Worm (Caenorhabditis elegans) whole organism, L4 larva: ENCODE measurements around the gene egl-36.

ENCODE experiments used
- F44E2.7 ChIP-seq: fragments of 200-800 bp; sonication (Bioruptor generic); IDR thresholded peaks from 2 replicates; pipeline ENCODE4 v2.1.2; 2022; ENCODE audit warnings: missing genetic modification characterization, missing compliant biosample characterization
- T20F7.1 ChIP-seq: fragments of 200-800 bp; sonication (Bioruptor generic); optimal IDR thresholded peaks from 2 replicates; lab custom pipeline; 2018; ENCODE audit warnings: mild to moderate bottlenecking, missing genetic modification characterization, missing compliant biosample characterization
- T26A8.4 ChIP-seq: fragments of 200-800 bp; sonication (Bioruptor generic); IDR thresholded peaks from 2 replicates; pipeline ENCODE4 v1.3.6; 2022; ENCODE audit warnings: missing genetic modification characterization, missing compliant biosample characterization
- Y105C5A.15 ChIP-seq: fragments of 200-800 bp; sonication (Bioruptor generic); IDR thresholded peaks from 2 replicates; pipeline ENCODE4 v1.3.6; 2022; ENCODE audit warnings: missing genetic modification characterization, missing compliant biosample characterization
- Y48G9A.11 ChIP-seq: fragments of 200-800 bp; sonication (Bioruptor generic); IDR thresholded peaks from 2 replicates; pipeline ENCODE4 v1.3.6; 2022; ENCODE audit warnings: missing genetic modification reagents, missing genetic modification characterization, missing compliant biosample characterization
- Y5F2A.4 ChIP-seq: fragments of 200-800 bp; sonication (Bioruptor generic); optimal IDR thresholded peaks from 2 replicates; lab custom pipeline; 2018; ENCODE audit warnings: mild to moderate bottlenecking, missing genetic modification characterization, missing compliant biosample characterization
- Y75B8A.6 ChIP-seq: fragments of 200-800 bp; sonication (Bioruptor generic); IDR thresholded peaks from 2 replicates; pipeline ENCODE4 v1.3.6; 2022; ENCODE audit warnings: missing genetic modification reagents, missing genetic modification characterization, missing compliant biosample characterization
- ama-1 ChIP-seq: fragments of 150-350 bp; optimal IDR thresholded peaks from 2 replicates; lab custom pipeline; 2014; ENCODE audit warnings: inconsistent platforms, mixed read lengths
- ceh-32 ChIP-seq: sonication (generic microtip); optimal IDR thresholded peaks from 2 replicates; lab custom pipeline; 2016; ENCODE audit warnings: mild to moderate bottlenecking, missing genetic modification characterization, missing compliant biosample characterization; ENCODE audit not compliant: poor library complexity
- daf-16 ChIP-seq, 3 experiments: sonication (generic microtip); optimal IDR thresholded peaks; 2 replicates each; lab custom pipeline; 2016 to 2017; ENCODE audit warnings: missing genetic modification characterization in 3 of 3, missing genetic modification reagents in 3 of 3, mild to moderate bottlenecking in 2 of 3, missing compliant biosample characterization in 2 of 3, missing biosample characterization in 1 of 3, moderate library complexity in 1 of 3
- daf-19 ChIP-seq: fragments of 200-800 bp; sonication (Bioruptor generic); conservative IDR thresholded peaks from 2 replicates; pipeline ENCODE4 v1.3.6; 2022; ENCODE audit warnings: missing genetic modification characterization, missing compliant biosample characterization
- daf-8 ChIP-seq: fragments of 200-800 bp; sonication (Bioruptor generic); IDR thresholded peaks from 2 replicates; pipeline ENCODE4 v1.3.6; 2022; ENCODE audit warnings: missing genetic modification characterization, missing compliant biosample characterization
- dmd-6 ChIP-seq: fragments of 200-800 bp; sonication (Bioruptor generic); IDR thresholded peaks from 2 replicates; pipeline ENCODE4 v1.3.6; 2022; ENCODE audit warnings: missing genetic modification reagents, missing genetic modification characterization, missing compliant biosample characterization
- duxl-1 ChIP-seq: sonication (generic microtip); optimal IDR thresholded peaks from 2 replicates; lab custom pipeline; 2016; ENCODE audit warnings: mild to moderate bottlenecking, missing genetic modification characterization, moderate library complexity, missing compliant biosample characterization; ENCODE audit not compliant: poor library complexity
- dve-1 ChIP-seq: sonication (generic microtip); optimal IDR thresholded peaks from 2 replicates; lab custom pipeline; 2017; ENCODE audit warnings: antibody characterized with exemption, mild to moderate bottlenecking, missing genetic modification characterization, missing compliant biosample characterization; ENCODE audit not compliant: insufficient read depth
- egl-43 ChIP-seq: fragments of 200-800 bp; sonication (Bioruptor generic); IDR thresholded peaks from 2 replicates; pipeline ENCODE4 v1.3.6; 2022; ENCODE audit warnings: missing genetic modification reagents, missing genetic modification characterization, missing compliant biosample characterization
- hif-1 ChIP-seq, 2 experiments: sonication (generic microtip); optimal IDR thresholded peaks; 2 replicates each; lab custom pipeline; 2016 to 2017; ENCODE audit warnings: missing compliant biosample characterization in 2 of 2, missing genetic modification characterization in 2 of 2, missing genetic modification reagents in 2 of 2, missing genotype in 2 of 2, mild to moderate bottlenecking in 1 of 2
- hlh-11 ChIP-seq: fragments of 200-800 bp; sonication (Bioruptor generic); optimal IDR thresholded peaks from 2 replicates; lab custom pipeline; 2018; ENCODE audit warnings: mild to moderate bottlenecking, missing genetic modification characterization, missing compliant biosample characterization
- hlh-30 ChIP-seq: sonication (generic microtip); optimal IDR thresholded peaks from 2 replicates; lab custom pipeline; 2017; ENCODE audit warnings: antibody characterized with exemption, mild to moderate bottlenecking, missing genetic modification characterization, missing compliant biosample characterization; ENCODE audit not compliant: insufficient read depth
- hmg-1.1 ChIP-seq: fragments of 200-800 bp; sonication (Bioruptor generic); IDR thresholded peaks from 2 replicates; pipeline ENCODE4 v1.3.6; 2022; ENCODE audit warnings: missing genetic modification reagents, missing genetic modification characterization, missing compliant biosample characterization
- lin-13 ChIP-seq: fragments of 150-350 bp; optimal IDR thresholded peaks from 2 replicates; lab custom pipeline; 2014; ENCODE audit warnings: missing biosample characterization, missing genetic modification reagents, missing genetic modification characterization
- lin-29 ChIP-seq: fragments of 200-800 bp; sonication (Bioruptor generic); IDR thresholded peaks from 2 replicates; pipeline ENCODE4 v1.3.6; 2022; ENCODE audit warnings: missing genetic modification reagents, missing genetic modification characterization, missing compliant biosample characterization
- lin-38 ChIP-seq: fragments of 200-800 bp; sonication (Bioruptor generic); IDR thresholded peaks from 2 replicates; pipeline ENCODE4 v1.3.6; 2022; ENCODE audit warnings: missing genetic modification reagents, missing genetic modification characterization, missing compliant biosample characterization
- lir-3 ChIP-seq: sonication (generic microtip); optimal IDR thresholded peaks from 2 replicates; lab custom pipeline; 2016; ENCODE audit warnings: mild to moderate bottlenecking, missing genetic modification characterization, missing compliant biosample characterization
- lsy-2 ChIP-seq, 2 experiments: fragments of 150-350 bp in 1 of 2; sonication (generic microtip) in 1 of 2; optimal IDR thresholded peaks; 2 replicates each; lab custom pipeline; 2014 to 2017; ENCODE audit warnings: missing biosample characterization in 2 of 2, missing genetic modification characterization in 2 of 2
- mdl-1 ChIP-seq, 2 experiments: fragments of 150-350 bp in 1 of 2; sonication (generic microtip) in 1 of 2; optimal IDR thresholded peaks; 2 replicates each; lab custom pipeline; 2014 to 2017; ENCODE audit warnings: missing biosample characterization in 2 of 2, missing genetic modification characterization in 2 of 2
- mdt-29 ChIP-seq: fragments of 200-800 bp; sonication (Bioruptor generic); IDR thresholded peaks from 2 replicates; pipeline ENCODE4 v1.3.6; 2022; ENCODE audit warnings: missing genetic modification reagents, missing genetic modification characterization, missing compliant biosample characterization
- mep-1 ChIP-seq: fragments of 150-350 bp; sonication (generic microtip); optimal IDR thresholded peaks from 3 replicates; lab custom pipeline; 2014; ENCODE audit warnings: missing biosample characterization, missing genetic modification characterization
- mxl-2 ChIP-seq: fragments of 200-800 bp; sonication (Bioruptor generic); conservative IDR thresholded peaks from 2 replicates; pipeline ENCODE4 v1.3.6; 2022; ENCODE audit warnings: missing genetic modification reagents, missing genetic modification characterization, missing compliant biosample characterization
- mxl-3 ChIP-seq: fragments of 200-800 bp; sonication (Bioruptor generic); optimal IDR thresholded peaks from 2 replicates; lab custom pipeline; 2018; ENCODE audit warnings: mild to moderate bottlenecking, missing genetic modification characterization, missing compliant biosample characterization
- nhr-10 ChIP-seq: fragments of 150-350 bp; optimal IDR thresholded peaks from 2 replicates; lab custom pipeline; 2014; ENCODE audit warnings: missing biosample characterization, missing genetic modification characterization
- nhr-102 ChIP-seq: sonication (generic microtip); optimal IDR thresholded peaks from 2 replicates; lab custom pipeline; 2016; ENCODE audit warnings: mild to moderate bottlenecking, missing genetic modification characterization, moderate library complexity, missing compliant biosample characterization
- nhr-11 ChIP-seq: fragments of 150-350 bp; optimal IDR thresholded peaks from 2 replicates; lab custom pipeline; 2014; ENCODE audit warnings: missing biosample characterization, missing genetic modification characterization
- nhr-111 ChIP-seq: fragments of 200-800 bp; sonication (Bioruptor generic); optimal IDR thresholded peaks from 2 replicates; lab custom pipeline; 2018; ENCODE audit warnings: mild to moderate bottlenecking, missing genetic modification characterization, missing compliant biosample characterization
- nhr-28 ChIP-seq: fragments of 150-350 bp; optimal IDR thresholded peaks from 2 replicates; lab custom pipeline; 2014; ENCODE audit warnings: missing biosample characterization, missing genetic modification characterization
- nhr-76 ChIP-seq: fragments of 150-350 bp; optimal IDR thresholded peaks from 2 replicates; lab custom pipeline; 2014; ENCODE audit warnings: missing biosample characterization, missing genetic modification characterization
- nhr-77 ChIP-seq: fragments of 150-350 bp; optimal IDR thresholded peaks from 2 replicates; lab custom pipeline; 2014; ENCODE audit warnings: missing biosample characterization, missing genetic modification characterization
- pha-4 ChIP-seq, 2 experiments: fragments of 150-350 bp in 1 of 2; fragments of 200-800 bp in 1 of 2; sonication (Bioruptor generic) in 1 of 2; IDR thresholded peaks in 1 of 2; optimal IDR thresholded peaks in 1 of 2; 2 replicates each; pipeline versions ENCODE4 v1.3.6 to Lab custom; 2014 to 2022; ENCODE audit warnings: missing genetic modification characterization in 2 of 2, missing genetic modification reagents in 2 of 2, missing biosample characterization in 1 of 2, missing compliant biosample characterization in 1 of 2
- php-3 ChIP-seq: fragments of 200-800 bp; sonication (Bioruptor generic); IDR thresholded peaks from 2 replicates; pipeline ENCODE4 v1.3.6; 2022; ENCODE audit warnings: missing genetic modification reagents, missing genetic modification characterization, missing compliant biosample characterization
- pqm-1 ChIP-seq: sonication (generic microtip); optimal IDR thresholded peaks from 2 replicates; lab custom pipeline; 2017; ENCODE audit warnings: missing biosample characterization, missing genetic modification characterization
- saeg-2 ChIP-seq: fragments of 200-800 bp; sonication (Bioruptor generic); IDR thresholded peaks from 2 replicates; pipeline ENCODE4 v1.3.6; 2022; ENCODE audit warnings: missing genetic modification reagents, missing genetic modification characterization, missing compliant biosample characterization
- snpc-4 ChIP-seq: fragments of 150-350 bp; optimal IDR thresholded peaks from 2 replicates; lab custom pipeline; 2014; ENCODE audit warnings: missing biosample characterization, missing genetic modification characterization
- tra-1 ChIP-seq: fragments of 200-800 bp; sonication (Bioruptor generic); IDR thresholded peaks from 2 replicates; pipeline ENCODE4 v1.3.6; 2022; ENCODE audit warnings: missing genetic modification reagents, missing genetic modification characterization, missing compliant biosample characterization
- unc-39 ChIP-seq: sonication (generic microtip); optimal IDR thresholded peaks from 2 replicates; lab custom pipeline; 2017; ENCODE audit warnings: missing biosample characterization, missing genetic modification characterization
- unc-62 ChIP-seq, 3 experiments: fragments of 150-350 bp in 1 of 3; sonication (generic microtip); optimal IDR thresholded peaks in 2 of 3; peaks in 1 of 3; 1 replicate in 1 of 3; 2 replicates in 2 of 3; lab custom pipeline; 2014 to 2017; ENCODE audit warnings: missing biosample characterization in 3 of 3, missing genetic modification characterization in 3 of 3, missing genetic modification reagents in 3 of 3, missing genotype in 1 of 3
- zfp-2 ChIP-seq: sonication (generic microtip); optimal IDR thresholded peaks from 2 replicates; lab custom pipeline; 2016; ENCODE audit warnings: mild to moderate bottlenecking, missing genetic modification characterization, missing compliant biosample characterization
- zfp-3 ChIP-seq: fragments of 200-800 bp; sonication (Bioruptor generic); conservative IDR thresholded peaks from 2 replicates; pipeline ENCODE4 v1.3.6; 2022; ENCODE audit warnings: missing genetic modification reagents, missing genetic modification characterization, missing compliant biosample characterization
- zip-11 ChIP-seq: fragments of 200-800 bp; sonication (Bioruptor generic); IDR thresholded peaks from 2 replicates; pipeline ENCODE4 v1.3.6; 2022; ENCODE audit warnings: missing genetic modification characterization, missing compliant biosample characterization

Gene egl-36

DNA sequence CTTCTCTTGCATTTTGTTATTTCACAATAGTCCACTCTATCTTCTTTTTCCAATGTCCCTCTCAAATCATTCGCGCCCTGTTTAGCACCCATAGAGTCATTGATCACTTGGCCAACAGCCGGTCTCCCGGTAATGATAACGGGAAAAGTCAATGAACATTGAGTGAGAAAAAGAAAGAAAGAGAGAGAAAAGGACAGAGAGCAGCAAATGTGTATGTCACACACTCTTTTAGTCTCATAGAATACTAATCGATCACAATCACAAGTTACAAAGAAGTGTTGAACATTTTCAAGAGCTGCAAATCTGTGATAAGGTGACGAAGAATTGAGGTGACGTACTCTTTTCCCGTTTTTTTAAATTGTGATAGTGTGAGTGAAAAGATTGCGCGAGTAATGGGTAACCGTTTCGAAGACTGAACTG, 38.0 kb downstream of the egl-36 start (continued):
- TF ChIP-seq unc-39 (tag; lab: Kevin White, UChicago) (no peak), hmg-1.1 (GFP tag; lab: Robert Waterston, UW) (peak; percentile 39; the same call in 1 of the 2 replicates), Y5F2A.4 (GFP tag; lab: Kevin White, UChicago) (no peak), pqm-1 (tag; lab: Kevin White, UChicago) (peak; percentile 94), mdt-29 (no peak), php-3 (GFP tag; lab: Robert Waterston, UW) (peak; percentile 53), unc-62 (GFP tag; optimal IDR thresholded peaks at IDR 0.05 in 1 of 2; lab: Kevin White, UChicago) (peak in 1 of 2 experiments; percentile 99), unc-62 (tag; optimal IDR thresholded peaks at IDR 0.05; lab: Kevin White, UChicago) (no peak), nhr-11 (tag; lab: Kevin White, UChicago) (peak; percentile 74), duxl-1 (tag; lab: Kevin White, UChicago) (no peak), hlh-11 (tag; lab: Kevin White, UChicago) (peak; percentile 97), Y48G9A.11 (GFP tag; lab: Robert Waterston, UW) (no peak), hlh-30 (tag; lab: Kevin White, UChicago) (peak; percentile 90), zfp-2 (no peak), nhr-10 (tag; lab: Kevin White, UChicago) (peak; percentile 90), T26A8.4 (GFP tag; lab: Robert Waterston, UW) (peak; percentile 47), lin-13 (GFP tag; lab: Kevin White, UChicago) (peak; percentile 36), nhr-76 (peak; percentile 24), Y105C5A.15 (no peak), zfp-3 (GFP tag; lab: Robert Waterston, UW) (no peak), lir-3 (no peak), saeg-2 (GFP tag; lab: Robert Waterston, UW) (no peak), mdl-1 (tag; optimal IDR thresholded peaks at IDR 0.05; lab: Kevin White, UChicago) (peak in 1 of 2 experiments; percentile 69), F44E2.7 (no peak), ama-1 (peak; percentile 12), tra-1 (peak; percentile 78; the same call in 1 of the 2 replicates), hif-1 (tag; optimal IDR thresholded peaks at IDR 0.05; lab: Kevin White, UChicago) (peak in 1 of 2 experiments; percentile 45), ceh-32 (no peak), lin-29 (GFP tag; lab: Robert Waterston, UW) (no peak), daf-19 (GFP tag; lab: Robert Waterston, UW) (no peak), snpc-4 (no peak), T20F7.1 (GFP tag; lab: Kevin White, UChicago) (peak; percentile 31), zip-11 (GFP tag; lab: Robert Waterston, UW) (no peak), lin-38 (no peak), daf-16 (GFP tag; optimal IDR thresholded peaks at IDR 0.05; lab: Kevin White, UChicago) (peak; percentile 26 to 47), daf-16 (tag; optimal IDR thresholded peaks at IDR 0.05; lab: Kevin White, UChicago) (peak; percentile 88), nhr-102 (tag; lab: Kevin White, UChicago) (peak; percentile 48), Y75B8A.6 (GFP tag; lab: Robert Waterston, UW) (0 out of 2 replicates have a peak, but pooled peaks have one; percentile 6), egl-43 (GFP tag; lab: Robert Waterston, UW) (no peak), mxl-3 (GFP tag; lab: Kevin White, UChicago) (peak; percentile 71), dmd-6 (GFP tag; lab: Robert Waterston, UW) (peak; percentile 90), dve-1 (peak; percentile 94)

DNA sequence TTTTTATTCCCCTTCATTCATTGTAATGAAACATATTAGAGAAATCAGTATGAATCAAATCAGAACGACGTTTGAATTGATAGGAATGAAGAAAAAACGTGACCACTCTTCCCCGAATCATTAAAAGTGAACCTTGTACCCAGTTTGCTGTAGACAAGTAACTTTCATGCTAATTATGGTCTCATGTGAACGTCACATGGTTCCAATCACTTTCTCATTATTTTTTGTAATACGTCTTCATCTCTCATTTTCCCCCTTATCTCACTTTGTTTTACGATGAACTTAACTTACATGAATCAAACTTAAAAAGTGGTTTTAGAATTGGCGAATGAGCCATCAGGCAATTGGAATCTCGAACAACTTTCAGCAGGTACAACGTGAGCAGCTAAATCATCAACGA, 38.6 kb downstream of the egl-36 start:
- TF ChIP-seq nhr-77 (tag; lab: Kevin White, UChicago), result peak; percentile 10
- TF ChIP-seq pha-4 (GFP tag; IDR thresholded peaks at IDR 0.05; lab: Robert Waterston, UW), result no peak
- TF ChIP-seq pha-4 (tag; optimal IDR thresholded peaks at IDR 0.05; lab: Kevin White, UChicago), result no peak
- peak; percentile 73 for TF ChIP-seq dmd-6 (GFP tag; lab: Robert Waterston, UW)
- TF ChIP-seq php-3 (GFP tag; lab: Robert Waterston, UW), result peak; percentile 70; the same call in 1 of the 2 replicates
- TF ChIP-seq lsy-2 (tag; optimal IDR thresholded peaks at IDR 0.05; lab: Kevin White, UChicago), result peak in 1 of 2 experiments; percentile 46
- peak; percentile 51 for TF ChIP-seq mep-1 (tag; lab: Kevin White, UChicago)
- TF ChIP-seq daf-8 (GFP tag; lab: Robert Waterston, UW), result no peak
- TF ChIP-seq nhr-28, result peak; percentile 48
- TF ChIP-seq tra-1, result 0 out of 2 replicates have a peak, but pooled peaks have one; percentile 47
- peak in 1 of 2 experiments; percentile 44 for TF ChIP-seq mdl-1 (tag; optimal IDR thresholded peaks at IDR 0.05; lab: Kevin White, UChicago)
- peak; percentile 50 for TF ChIP-seq hlh-11 (tag; lab: Kevin White, UChicago)
- TF ChIP-seq nhr-11 (tag; lab: Kevin White, UChicago), result no peak
- TF ChIP-seq dve-1, result peak; percentile 80
- no peak for TF ChIP-seq nhr-10 (tag; lab: Kevin White, UChicago)
- TF ChIP-seq mxl-2, result peak; percentile 70; the same call in 1 of the 2 replicates
- TF ChIP-seq nhr-111 (GFP tag; lab: Kevin White, UChicago), result no peak
- peak; percentile 92 for TF ChIP-seq hlh-30 (tag; lab: Kevin White, UChicago)
